Fruit fly (Drosophila melanogaster): ENCODE results near the gene SPR.

DNA sequence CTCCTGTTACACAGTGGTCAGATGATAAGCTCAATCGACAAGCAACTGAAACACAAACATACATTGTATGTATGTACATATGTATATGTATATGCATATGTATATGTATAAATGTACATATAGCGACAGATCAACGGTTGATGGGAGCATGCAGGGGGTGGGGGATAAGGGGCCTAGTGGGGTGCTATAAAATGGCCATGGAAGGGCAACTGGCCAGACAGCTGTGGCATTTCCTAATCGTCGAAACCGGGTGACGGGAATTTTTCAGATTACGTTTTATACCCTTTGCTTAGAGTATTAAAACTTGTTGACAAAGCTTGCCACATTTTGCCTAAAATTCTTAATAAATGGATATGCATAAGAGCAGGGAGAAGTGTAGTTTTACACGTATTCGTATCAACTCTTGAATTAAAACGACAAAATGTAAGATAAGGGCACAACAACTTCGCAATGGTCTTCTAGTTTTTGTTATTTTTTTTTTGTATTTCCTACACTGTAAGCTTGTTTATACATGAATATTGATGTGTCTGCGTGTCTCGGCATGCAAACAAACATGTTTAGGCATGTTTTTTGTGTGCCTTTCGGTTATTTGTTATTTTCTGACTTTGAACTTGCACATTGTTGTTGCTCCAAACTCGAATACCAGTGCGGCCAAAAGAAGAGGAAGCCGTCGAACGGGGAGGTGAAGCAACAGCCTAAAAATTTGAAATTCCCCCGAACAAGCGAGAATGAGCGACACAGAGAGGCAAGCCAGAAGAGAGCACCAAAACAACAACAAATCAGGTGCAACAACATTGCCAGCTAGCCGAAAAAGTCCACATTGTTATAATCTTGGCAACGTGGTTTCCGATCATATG is 27.2 kb upstream of the SPR start:
- no peak for TF ChIP-seq CTCF (optimal IDR thresholded peaks at IDR 0.05)
- no peak for TF ChIP-seq CG8478 (optimal IDR thresholded peaks at IDR 0.05)

Data from S2 (cell line).